Fruit fly (Drosophila melanogaster) whole organism, wandering third instar larva: ENCODE results near the gene CG1309.

Experiments used
- Abd-B ChIP-seq: fragments of >200 bp; optimal IDR thresholded peaks from 2 replicates; lab custom pipeline; 2017; ENCODE audit warnings: missing biosample characterization, missing genetic modification characterization
- CG32264 ChIP-seq: fragments of 200-800 bp; sonication (Bioruptor generic); optimal IDR thresholded peaks from 2 replicates; lab custom pipeline; 2016; ENCODE audit warnings: missing biosample characterization, missing genetic modification characterization
- CG9705 ChIP-seq: fragments of 200-800 bp; sonication (Bioruptor generic); optimal IDR thresholded peaks from 2 replicates; lab custom pipeline; 2018; ENCODE audit warnings: missing biosample characterization, mild to moderate bottlenecking, missing genetic modification characterization
- CrebA ChIP-seq: fragments of 200-800 bp; sonication (Bioruptor generic); optimal IDR thresholded peaks from 2 replicates; lab custom pipeline; 2016; ENCODE audit warnings: missing biosample characterization, mild to moderate bottlenecking, missing genetic modification characterization, borderline replicate concordance
- Dfd ChIP-seq: fragments of >200 bp; optimal IDR thresholded peaks from 2 replicates; lab custom pipeline; 2017; ENCODE audit warnings: missing biosample characterization, missing genetic modification characterization
- Dif ChIP-seq: fragments of 200-275, 200-300 bp; sonication (Bioruptor generic); optimal IDR thresholded peaks from 2 replicates; lab custom pipeline; 2018; ENCODE audit warnings: missing biosample characterization, missing genetic modification characterization; ENCODE audit not compliant: partially characterized antibody
- GATAd ChIP-seq: sonication (Bioruptor generic); optimal IDR thresholded peaks from 2 replicates; lab custom pipeline; 2016; ENCODE audit warnings: missing biosample characterization, missing genetic modification characterization
- HLH106 ChIP-seq: fragments of 200-800 bp; optimal IDR thresholded peaks from 3 replicates; lab custom pipeline; 2019; ENCODE audit warnings: missing biosample characterization, mild to moderate bottlenecking, missing genetic modification characterization, moderate library complexity
- Hnf4 ChIP-seq: fragments of 200-800 bp; sonication (Bioruptor generic); optimal IDR thresholded peaks from 2 replicates; lab custom pipeline; 2016; ENCODE audit warnings: missing biosample characterization, mild to moderate bottlenecking, missing genetic modification characterization
- Hr78 ChIP-seq: fragments of >200 bp; optimal IDR thresholded peaks from 2 replicates; lab custom pipeline; 2017; ENCODE audit warnings: missing biosample characterization, missing genetic modification characterization
- Hr83 ChIP-seq: fragments of 200-300 bp; sonication (Bioruptor generic); optimal IDR thresholded peaks from 2 replicates; lab custom pipeline; 2016; ENCODE audit warnings: missing biosample characterization, mild to moderate bottlenecking, missing genetic modification characterization, moderate library complexity; ENCODE audit not compliant: poor library complexity, severe bottlenecking
- Jra ChIP-seq: sonication (Bioruptor generic); optimal IDR thresholded peaks from 2 replicates; lab custom pipeline; 2016; ENCODE audit warnings: missing biosample characterization, missing genetic modification characterization
- Mio ChIP-seq: sonication (Bioruptor generic); optimal IDR thresholded peaks from 2 replicates; lab custom pipeline; 2016; ENCODE audit warnings: missing biosample characterization, missing genetic modification characterization
- Myc ChIP-seq: fragments of >200 bp; optimal IDR thresholded peaks from 2 replicates; lab custom pipeline; 2017
- N ChIP-seq: fragments of >200 bp; optimal IDR thresholded peaks from 2 replicates; lab custom pipeline; 2018; ENCODE audit warnings: missing biosample characterization, missing external identifiers, missing genetic modification characterization
- OdsH ChIP-seq: fragments of 200-800 bp; sonication (Bioruptor generic); optimal IDR thresholded peaks from 2 replicates; lab custom pipeline; 2016; ENCODE audit warnings: missing biosample characterization, mild to moderate bottlenecking, missing genetic modification characterization
- Rel ChIP-seq, 2 experiments: fragments of 200-800 bp; sonication (Bioruptor generic) in 1 of 2; optimal IDR thresholded peaks; 2 replicates in 1 of 2; 3 replicates in 1 of 2; lab custom pipeline; 2016 to 2019; ENCODE audit warnings: mild to moderate bottlenecking in 2 of 2, missing biosample characterization in 2 of 2, missing genetic modification characterization in 2 of 2, moderate library complexity in 1 of 2
- Sp1 ChIP-seq: fragments of 200-800 bp; sonication (Bioruptor generic); optimal IDR thresholded peaks from 3 replicates; lab custom pipeline; 2019; ENCODE audit warnings: missing biosample characterization, mild to moderate bottlenecking, missing genetic modification characterization, moderate library complexity
- Vsx2 ChIP-seq: fragments of 200-300, 225-300 bp; sonication (Bioruptor generic); optimal IDR thresholded peaks from 2 replicates; lab custom pipeline; 2018; ENCODE audit warnings: missing biosample characterization, missing genetic modification characterization; ENCODE audit not compliant: partially characterized antibody
- br ChIP-seq: fragments of 200-800 bp; sonication (Bioruptor generic); optimal IDR thresholded peaks from 2 replicates; lab custom pipeline; 2016; ENCODE audit warnings: missing biosample characterization, missing genetic modification characterization
- brk ChIP-seq: fragments of 200-800 bp; sonication (Bioruptor generic); optimal IDR thresholded peaks from 2 replicates; lab custom pipeline; 2016; ENCODE audit warnings: missing biosample characterization, mild to moderate bottlenecking, missing genetic modification characterization
- dl ChIP-seq, 2 experiments: fragments of 175-275, 200-275 bp in 1 of 2; fragments of 200-275 bp in 1 of 2; sonication (Bioruptor generic); optimal IDR thresholded peaks; lab custom pipeline; 2018; ENCODE audit warnings: mild to moderate bottlenecking in 2 of 2, missing biosample characterization in 2 of 2, missing genetic modification characterization in 2 of 2, moderate library complexity in 2 of 2; ENCODE audit not compliant: partially characterized antibody in 2 of 2, insufficient read depth in 1 of 2
- dmrt93B ChIP-seq: fragments of 200-800 bp; sonication (Bioruptor generic); optimal IDR thresholded peaks from 2 replicates; lab custom pipeline; 2018; ENCODE audit warnings: missing biosample characterization, mild to moderate bottlenecking, missing genetic modification characterization
- dsf ChIP-seq: sonication (Bioruptor generic); optimal IDR thresholded peaks from 2 replicates; lab custom pipeline; 2016; ENCODE audit warnings: missing biosample characterization, missing genetic modification characterization, borderline replicate concordance
- ey ChIP-seq: fragments of 200-800 bp; sonication (Bioruptor generic); optimal IDR thresholded peaks from 2 replicates; lab custom pipeline; 2016; ENCODE audit warnings: missing biosample characterization, missing genetic modification characterization
- foxo ChIP-seq, 2 experiments: fragments of 200-800 bp; sonication (Bioruptor generic); optimal IDR thresholded peaks; 2 replicates in 1 of 2; 3 replicates in 1 of 2; lab custom pipeline; 2016 to 2017; ENCODE audit warnings: missing biosample characterization in 2 of 2, missing genetic modification characterization in 2 of 2
- fru ChIP-seq: fragments of 200-800 bp; sonication (Bioruptor generic); optimal IDR thresholded peaks from 3 replicates; lab custom pipeline; 2016; ENCODE audit warnings: missing biosample characterization, mild to moderate bottlenecking, missing genetic modification characterization
- h ChIP-seq: fragments of 200-800 bp; sonication (Bioruptor generic); optimal IDR thresholded peaks from 3 replicates; lab custom pipeline; 2016; ENCODE audit warnings: missing biosample characterization, mild to moderate bottlenecking, missing genetic modification characterization
- jim ChIP-seq: fragments of 175-275, 200-325 bp; sonication (Bioruptor generic); optimal IDR thresholded peaks from 2 replicates; lab custom pipeline; 2016; ENCODE audit warnings: missing biosample characterization, mild to moderate bottlenecking, missing genetic modification characterization
- lola ChIP-seq: fragments of >200 bp; optimal IDR thresholded peaks from 2 replicates; lab custom pipeline; 2017; ENCODE audit warnings: missing biosample characterization, missing genetic modification characterization
- pan ChIP-seq: fragments of >200 bp; optimal IDR thresholded peaks from 2 replicates; lab custom pipeline; 2017
- psq ChIP-seq: fragments of 200-800 bp; sonication (Bioruptor generic); optimal IDR thresholded peaks from 3 replicates; lab custom pipeline; 2017; ENCODE audit warnings: missing biosample characterization, mild to moderate bottlenecking, missing genetic modification characterization, moderate library complexity
- rgr ChIP-seq: fragments of 200-800 bp; sonication (Bioruptor generic); optimal IDR thresholded peaks from 3 replicates; lab custom pipeline; 2016; ENCODE audit warnings: missing biosample characterization, mild to moderate bottlenecking, missing genetic modification characterization
- sage ChIP-seq: fragments of 200-800 bp; sonication (Bioruptor generic); optimal IDR thresholded peaks from 2 replicates; lab custom pipeline; 2016; ENCODE audit warnings: missing biosample characterization, mild to moderate bottlenecking, missing genetic modification characterization
- sv ChIP-seq: fragments of 200-800 bp; sonication (Bioruptor generic); optimal IDR thresholded peaks from 3 replicates; lab custom pipeline; 2016; ENCODE audit warnings: missing biosample characterization, missing genetic modification characterization
- tai ChIP-seq: sonication (Bioruptor generic); optimal IDR thresholded peaks from 2 replicates; lab custom pipeline; 2016; ENCODE audit warnings: missing biosample characterization, missing genetic modification characterization
- usp ChIP-seq: fragments of >200 bp; optimal IDR thresholded peaks from 2 replicates; lab custom pipeline; 2017; ENCODE audit warnings: missing biosample characterization, missing genetic modification characterization
- woc ChIP-seq: sonication (Bioruptor generic); optimal IDR thresholded peaks from 2 replicates; lab custom pipeline; 2016; ENCODE audit warnings: missing biosample characterization, mild to moderate bottlenecking, missing genetic modification characterization

The CG1309 gene

dm6 chr3L:4292120-4292697 is 33.0 kb downstream of the CG1309 start, which contains the start of the genes CG15012 and Fdx2:
CG15012 (minus strand) TSS chr3L:4292246.
Fdx2 (plus strand) TSS chr3L:4292482.
- TF ChIP-seq HLH106 (tag; lab: Kevin White, UChicago) = no peak
- no peak for TF ChIP-seq pan (lab: Kevin White, UChicago)
- TF ChIP-seq rgr = peak; percentile 43
- peak; percentile 71 for TF ChIP-seq woc (GFP tag; lab: Kevin White, UChicago)
- TF ChIP-seq Mio (GFP tag; lab: Kevin White, UChicago) = no peak
- TF ChIP-seq Vsx2 (GFP tag; lab: Kevin White, UChicago) = no peak
- TF ChIP-seq CrebA = no peak
- no peak for TF ChIP-seq Hnf4 (GFP tag; lab: Kevin White, UChicago)
- no peak for TF ChIP-seq OdsH
- peak; percentile 8 for TF ChIP-seq ey (GFP tag; lab: Kevin White, UChicago)
- no peak for TF ChIP-seq dmrt93B (GFP tag; lab: Kevin White, UChicago)
- no peak for TF ChIP-seq sage (GFP tag; lab: Kevin White, UChicago)
- TF ChIP-seq foxo (GFP tag; optimal IDR thresholded peaks at IDR 0.05; lab: Kevin White, UChicago) = no peak
- TF ChIP-seq Myc (lab: Kevin White, UChicago) = peak; percentile 33
- TF ChIP-seq Rel (GFP tag; optimal IDR thresholded peaks at IDR 0.05; lab: Kevin White, UChicago) = no peak
- no peak for TF ChIP-seq Rel (tag; optimal IDR thresholded peaks at IDR 0.05; lab: Kevin White, UChicago)
- TF ChIP-seq br (GFP tag; lab: Kevin White, UChicago) = no peak
- no peak for TF ChIP-seq psq (GFP tag; lab: Kevin White, UChicago)
- TF ChIP-seq sv = no peak
- TF ChIP-seq brk (GFP tag; lab: Kevin White, UChicago) = no peak
- no peak for TF ChIP-seq CG9705
- no peak for TF ChIP-seq CG32264 (GFP tag; lab: Kevin White, UChicago)
- TF ChIP-seq lola (GFP tag; lab: Kevin White, UChicago) = no peak
- no peak for TF ChIP-seq Hr83 (GFP tag; lab: Kevin White, UChicago)
- peak; percentile 32 for TF ChIP-seq Jra (GFP tag; lab: Kevin White, UChicago)
- no peak for TF ChIP-seq GATAd (GFP tag; lab: Kevin White, UChicago)
- TF ChIP-seq tai = no peak
- peak; percentile 30 for TF ChIP-seq Sp1
- TF ChIP-seq Dif = no peak
- no peak for TF ChIP-seq Hr78
- TF ChIP-seq fru = peak; percentile 46
- no peak for TF ChIP-seq usp (GFP tag; lab: Kevin White, UChicago)
- TF ChIP-seq jim (GFP tag; lab: Kevin White, UChicago) = no peak
- no peak for TF ChIP-seq Dfd (GFP tag; lab: Kevin White, UChicago)
- TF ChIP-seq dl (GFP tag; optimal IDR thresholded peaks at IDR 0.05; lab: Kevin White, UChicago; ENCODE audit: insufficient read depth in 1 of 2, partially characterized antibody in 2 of 2) = no peak
- no peak for TF ChIP-seq h (GFP tag; lab: Kevin White, UChicago)
- TF ChIP-seq N (GFP tag; lab: Kevin White, UChicago) = no peak
- TF ChIP-seq dsf (GFP tag; lab: Kevin White, UChicago) = no peak
- TF ChIP-seq Abd-B (GFP tag; lab: Kevin White, UChicago) = no peak

dm6 chr3L:4293304-4293703 is 34.1 kb downstream of the CG1309 start:
- TF ChIP-seq Jra (GFP tag; lab: Kevin White, UChicago) (no peak), sv (no peak), dsf (GFP tag; lab: Kevin White, UChicago) (no peak), sage (GFP tag; lab: Kevin White, UChicago) (no peak), GATAd (GFP tag; lab: Kevin White, UChicago) (no peak), fru (no peak), OdsH (no peak), Dfd (GFP tag; lab: Kevin White, UChicago) (no peak), Hr78 (no peak)
